Worm (Caenorhabditis elegans): ENCODE measurements around the gene cyp-34A5.

DNA sequence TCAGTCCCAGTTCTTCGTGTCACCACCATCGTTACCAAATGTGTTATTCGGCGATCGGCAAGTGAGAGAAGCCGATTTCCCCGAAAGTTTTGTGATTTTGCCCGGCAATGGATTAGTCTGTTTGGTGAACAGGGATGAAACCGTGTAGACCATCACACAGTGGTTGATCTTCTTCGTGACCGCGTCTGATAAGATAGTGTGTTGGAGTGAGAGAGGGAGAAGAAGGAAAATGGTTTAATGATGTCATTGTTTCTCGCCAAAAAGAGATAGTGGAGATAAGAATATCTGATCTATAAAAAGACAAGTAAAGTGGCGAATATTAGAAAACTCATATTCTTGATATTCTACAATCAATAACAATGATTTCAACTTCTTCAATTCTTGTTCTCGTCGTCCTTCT lies 22.3 kb upstream of the cyp-34A5 start, which contains the start of gene nlp-31:
- TF ChIP-seq dox-1 (GFP tag; IDR thresholded peaks at IDR 0.05): no peak
- no peak for TF ChIP-seq madf-10 (tag; optimal IDR thresholded peaks at IDR 0.05)
- no peak for TF ChIP-seq zim-3 (tag; optimal IDR thresholded peaks at IDR 0.05)
- TF ChIP-seq ets-4 (GFP tag; optimal IDR thresholded peaks at IDR 0.05): no peak
- no peak for TF ChIP-seq snpc-4 (GFP tag; optimal IDR thresholded peaks at IDR 0.05)
- no peak for TF ChIP-seq snpc-4 (tag; optimal IDR thresholded peaks at IDR 0.05)
- TF ChIP-seq B0019.2 (GFP tag; conservative IDR thresholded peaks at IDR 0.05): no peak
